Fruit fly (Drosophila melanogaster): ENCODE results near the gene Hinfp.

Hinfp gene

dm6 chrX:635495-636142 lies 10.3 kb downstream of the Hinfp start, which contains the start of gene Dredd:
Dredd (minus strand) TSS chrX:635545.
- TF ChIP-seq Eip78C (GFP tag) (peak; percentile 40), pdm3 (GFP tag; optimal IDR thresholded peaks at IDR 0.05) (no peak), fkh (GFP tag; optimal IDR thresholded peaks at IDR 0.05) (no peak), esn (GFP tag; optimal IDR thresholded peaks at IDR 0.05) (peak; percentile 27), lz (GFP tag; optimal IDR thresholded peaks at IDR 0.05) (no peak), achi (GFP tag; optimal IDR thresholded peaks at IDR 0.05) (no peak), CG11762 (GFP tag; optimal IDR thresholded peaks at IDR 0.05; ENCODE audit: insufficient read depth) (no peak), CG6276 (GFP tag; optimal IDR thresholded peaks at IDR 0.05) (no peak), vri (GFP tag; optimal IDR thresholded peaks at IDR 0.05) (no peak), acj6 (GFP tag; optimal IDR thresholded peaks at IDR 0.05) (no peak), CG8319 (GFP tag; optimal IDR thresholded peaks at IDR 0.05) (no peak), CG9139 (GFP tag; optimal IDR thresholded peaks at IDR 0.05) (no peak), CG7368 (GFP tag; optimal IDR thresholded peaks at IDR 0.05) (no peak), Hr38 (GFP tag; optimal IDR thresholded peaks at IDR 0.05) (no peak), CG4318 (GFP tag; optimal IDR thresholded peaks at IDR 0.05) (no peak), Eip75B (GFP tag; optimal IDR thresholded peaks at IDR 0.05) (no peak), cyc (GFP tag; optimal IDR thresholded peaks at IDR 0.05) (no peak), Hr39 (GFP tag; optimal IDR thresholded peaks at IDR 0.05) (no peak), CG6808 (GFP tag; optimal IDR thresholded peaks at IDR 0.05) (no peak), topi (GFP tag; optimal IDR thresholded peaks at IDR 0.05) (peak; percentile 14), CG34406 (GFP tag; optimal IDR thresholded peaks at IDR 0.05) (no peak), spab (GFP tag; optimal IDR thresholded peaks at IDR 0.05) (no peak), svp (GFP tag) (peak; percentile 84), CG1621 (tag; optimal IDR thresholded peaks at IDR 0.05) (no peak), CG6792 (GFP tag; optimal IDR thresholded peaks at IDR 0.05) (no peak), Sox14 (GFP tag; optimal IDR thresholded peaks at IDR 0.05) (peak; percentile 24), CG16779 (tag; optimal IDR thresholded peaks at IDR 0.05) (no peak), Met (GFP tag; optimal IDR thresholded peaks at IDR 0.05) (no peak), Ets96B (tag; optimal IDR thresholded peaks at IDR 0.05) (no peak), CG3919 (GFP tag; optimal IDR thresholded peaks at IDR 0.05) (no peak), fd59A (GFP tag; optimal IDR thresholded peaks at IDR 0.05) (no peak), Ets21C (GFP tag; optimal IDR thresholded peaks at IDR 0.05) (no peak), fd85E (GFP tag; optimal IDR thresholded peaks at IDR 0.05) (no peak), eg (GFP tag; IDR thresholded peaks at IDR 0.05) (no peak), CG11294 (GFP tag; IDR thresholded peaks at IDR 0.05) (no peak), net (GFP tag; optimal IDR thresholded peaks at IDR 0.05) (no peak), Blimp-1 (GFP tag; optimal IDR thresholded peaks at IDR 0.05) (no peak), CG10631 (GFP tag; optimal IDR thresholded peaks at IDR 0.05) (no peak), salr (GFP tag; optimal IDR thresholded peaks at IDR 0.05) (no peak), CG8119 (GFP tag; IDR thresholded peaks at IDR 0.05) (no peak), Smox (GFP tag; optimal IDR thresholded peaks at IDR 0.05) (no peak), CG11902 (GFP tag; optimal IDR thresholded peaks at IDR 0.05) (no peak), CG31627 (GFP tag; optimal IDR thresholded peaks at IDR 0.05) (no peak), ss (GFP tag; optimal IDR thresholded peaks at IDR 0.05) (peak in 1 of 2 experiments; percentile 27), Eip93F (GFP tag; optimal IDR thresholded peaks at IDR 0.05) (peak; percentile 67), dsx (GFP tag; optimal IDR thresholded peaks at IDR 0.05; ENCODE audit: poor library complexity, severe bottlenecking) (no peak), Lpt (GFP tag; optimal IDR thresholded peaks at IDR 0.05) (no peak), CG3032 (tag; optimal IDR thresholded peaks at IDR 0.05) (no peak), CG6854 (GFP tag; optimal IDR thresholded peaks at IDR 0.05) (no peak), OdsH (GFP tag; optimal IDR thresholded peaks at IDR 0.05) (no peak), CG8632 (GFP tag; optimal IDR thresholded peaks at IDR 0.05) (no peak), CG32006 (GFP tag; optimal IDR thresholded peaks at IDR 0.05) (no peak)

Data from whole organism, prepupa.